Fruit fly (Drosophila melanogaster) whole organism, adult: ENCODE results near the gene Pfrx.

Source experiments
- CG11617 ChIP-seq: fragments of 200-800 bp; sonication (Bioruptor generic); optimal IDR thresholded peaks from 2 replicates; lab custom pipeline; 2017; ENCODE audit warnings: mild to moderate bottlenecking, missing biosample characterization, missing genetic modification reagents, missing genetic modification characterization
- CG12768 ChIP-seq: fragments of 200-800 bp; sonication (Bioruptor generic); optimal IDR thresholded peaks from 2 replicates; lab custom pipeline; 2017; ENCODE audit warnings: missing biosample characterization, missing genetic modification characterization, mild to moderate bottlenecking, moderate library complexity, missing genetic modification reagents
- CG14711 ChIP-seq: fragments of 200-800 bp; sonication (Bioruptor generic); optimal IDR thresholded peaks from 2 replicates; lab custom pipeline; 2018; ENCODE audit warnings: missing biosample characterization, mild to moderate bottlenecking, missing genetic modification characterization, moderate library complexity
- CG1620 ChIP-seq: fragments of 200-800 bp; sonication (Bioruptor generic); optimal IDR thresholded peaks from 2 replicates; lab custom pipeline; 2016; ENCODE audit warnings: missing biosample characterization, missing genetic modification characterization
- CG33017 ChIP-seq: fragments of 200-800 bp; sonication (Bioruptor generic); optimal IDR thresholded peaks from 2 replicates; lab custom pipeline; 2018; ENCODE audit warnings: missing biosample characterization, mild to moderate bottlenecking, missing genetic modification characterization, moderate library complexity
- CG7045 ChIP-seq: fragments of 200-800 bp; sonication (Bioruptor generic); optimal IDR thresholded peaks from 2 replicates; lab custom pipeline; 2017; ENCODE audit warnings: missing biosample characterization, mild to moderate bottlenecking, missing genetic modification characterization
- CG7101 ChIP-seq: fragments of 200-800 bp; sonication (Bioruptor generic); optimal IDR thresholded peaks from 2 replicates; lab custom pipeline; 2018; ENCODE audit warnings: missing biosample characterization, mild to moderate bottlenecking, missing genetic modification characterization, moderate library complexity
- Clk ChIP-seq: fragments of 200-800 bp; sonication (Bioruptor generic); optimal IDR thresholded peaks from 2 replicates; lab custom pipeline; 2017; ENCODE audit warnings: missing biosample characterization, missing genetic modification characterization
- Crg-1 ChIP-seq: fragments of 200-800 bp; sonication (Bioruptor generic); optimal IDR thresholded peaks from 2 replicates; lab custom pipeline; 2016; ENCODE audit warnings: missing biosample characterization, missing genetic modification characterization
- Hr96 ChIP-seq: fragments of 200-800 bp; sonication (Bioruptor generic); optimal IDR thresholded peaks from 2 replicates; lab custom pipeline; 2016; ENCODE audit warnings: missing biosample characterization, missing genetic modification characterization
- Mnt ChIP-seq: fragments of 200-800 bp; sonication (Bioruptor generic); optimal IDR thresholded peaks from 2 replicates; lab custom pipeline; 2016; ENCODE audit warnings: missing biosample characterization, mild to moderate bottlenecking, missing genetic modification characterization
- bab1 ChIP-seq: fragments of 200-800 bp; sonication (Bioruptor generic); optimal IDR thresholded peaks from 3 replicates; lab custom pipeline; 2019; ENCODE audit warnings: missing biosample characterization, mild to moderate bottlenecking, missing genetic modification characterization, moderate library complexity
- cic ChIP-seq: fragments of 200-800 bp; sonication (Bioruptor generic); optimal IDR thresholded peaks from 2 replicates; lab custom pipeline; 2017; ENCODE audit warnings: missing biosample characterization, mild to moderate bottlenecking, missing genetic modification characterization, moderate library complexity
- cnc ChIP-seq, 2 experiments: fragments of >200 bp; optimal IDR thresholded peaks; 2 replicates each; lab custom pipeline; 2017
- ovo ChIP-seq: fragments of 200-800 bp; sonication (Bioruptor generic); optimal IDR thresholded peaks from 2 replicates; lab custom pipeline; 2016; ENCODE audit warnings: missing biosample characterization, missing genetic modification characterization
- pad ChIP-seq: fragments of 200-800 bp; sonication (Bioruptor generic); optimal IDR thresholded peaks from 3 replicates; lab custom pipeline; 2017; ENCODE audit warnings: missing biosample characterization, missing genetic modification characterization, mild to moderate bottlenecking, moderate library complexity, missing genetic modification reagents
- toe ChIP-seq: fragments of 200-800 bp; sonication (Bioruptor generic); optimal IDR thresholded peaks from 2 replicates; lab custom pipeline; 2016; ENCODE audit warnings: missing biosample characterization, missing genetic modification characterization

Gene Pfrx

DNA sequence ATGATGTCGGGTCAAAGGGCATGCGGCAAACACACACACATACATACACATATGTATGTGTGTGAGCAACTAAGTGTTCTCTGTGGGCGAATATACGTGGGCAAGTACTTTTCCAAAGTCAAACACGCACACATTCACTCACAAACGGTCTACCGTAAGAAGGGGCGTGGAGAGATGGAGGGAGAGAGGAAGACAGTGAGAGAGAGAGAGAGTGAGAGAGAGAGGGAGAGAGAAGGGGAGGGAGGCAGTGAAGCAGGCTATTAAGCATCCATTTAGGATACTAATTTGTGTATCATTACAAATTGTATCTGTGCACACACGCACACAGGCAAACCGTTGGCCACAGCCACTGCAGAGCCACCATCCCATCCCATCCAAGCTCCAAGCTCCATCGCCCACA lies 53.1 kb downstream of the Pfrx start:
- TF ChIP-seq cic (GFP tag; lab: Kevin White, UChicago) (no peak), CG7101 (no peak), CG1620 (GFP tag; lab: Kevin White, UChicago) (no peak), CG7045 (GFP tag; lab: Kevin White, UChicago) (no peak), CG11617 (GFP tag; lab: Kevin White, UChicago) (no peak), Clk (GFP tag; lab: Kevin White, UChicago) (no peak), cnc (optimal IDR thresholded peaks at IDR 0.05; lab: Kevin White, UChicago) (no peak), Hr96 (GFP tag; lab: Kevin White, UChicago) (no peak), bab1 (no peak), pad (GFP tag; lab: Kevin White, UChicago) (no peak), ovo (GFP tag; lab: Kevin White, UChicago) (no peak), CG12768 (no peak), CG33017 (tag; lab: Kevin White, UChicago) (no peak), toe (GFP tag; lab: Kevin White, UChicago) (no peak), Crg-1 (no peak), CG14711 (tag; lab: Kevin White, UChicago) (no peak), Mnt (GFP tag; lab: Kevin White, UChicago) (no peak)

DNA sequence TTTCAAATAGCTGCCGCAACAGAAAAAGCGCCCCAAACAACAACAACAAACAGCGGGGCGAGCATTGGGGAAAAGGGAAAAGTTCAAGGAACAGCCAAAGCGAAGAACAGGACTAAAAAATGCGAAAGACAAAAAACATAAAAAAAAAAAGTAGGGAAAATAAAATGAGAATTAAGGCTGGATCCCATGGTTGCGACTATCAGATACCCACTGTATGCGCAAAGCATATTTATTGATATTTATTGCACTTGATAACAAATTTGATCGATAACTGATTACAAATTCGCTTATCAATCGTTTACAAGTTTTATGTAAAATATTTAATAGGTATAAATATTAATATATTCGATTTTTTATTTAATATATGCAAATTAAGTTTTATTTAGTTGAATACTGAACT lies 54.3 kb downstream of the Pfrx start:
- no peak for TF ChIP-seq cic (GFP tag; lab: Kevin White, UChicago)
